Fruit fly (Drosophila melanogaster) whole organism, embryonic: Measurements from ENCODE around the gene Gr64b.

Experiments used
- CG10366 ChIP-seq: fragments of 200-800 bp; sonication (Bioruptor generic); IDR thresholded peaks from 2 replicates; pipeline ENCODE4 v1.3.6; 2022; ENCODE audit warnings: missing biosample characterization, missing genetic modification characterization
- CG10979 ChIP-seq: fragments of 200-800 bp; sonication (Bioruptor generic); optimal IDR thresholded peaks from 2 replicates; lab custom pipeline; 2018; ENCODE audit warnings: missing biosample characterization, mild to moderate bottlenecking, missing genetic modification characterization, moderate library complexity
- CG11247 ChIP-seq: fragments of 200-800 bp; sonication (Bioruptor generic); IDR thresholded peaks from 2 replicates; pipeline ENCODE4 v1.3.6; 2022; ENCODE audit warnings: missing biosample characterization, missing genetic modification characterization
- CG11398 ChIP-seq: fragments of 200-800 bp; sonication (Bioruptor generic); optimal IDR thresholded peaks from 2 replicates; lab custom pipeline; 2016; ENCODE audit warnings: missing biosample characterization, missing genetic modification characterization
- CG13296 ChIP-seq: fragments of 200-800 bp; sonication (Bioruptor generic); optimal IDR thresholded peaks from 3 replicates; lab custom pipeline; 2018; ENCODE audit warnings: missing biosample characterization, mild to moderate bottlenecking, missing genetic modification characterization
- CG13894 ChIP-seq: fragments of 200-800 bp; sonication (Bioruptor generic); optimal IDR thresholded peaks from 3 replicates; lab custom pipeline; 2018; ENCODE audit warnings: missing biosample characterization, mild to moderate bottlenecking, missing genetic modification characterization, moderate library complexity
- CG1603 ChIP-seq: fragments of 200-800 bp; sonication (Bioruptor generic); optimal IDR thresholded peaks from 2 replicates; lab custom pipeline; 2019; ENCODE audit warnings: missing biosample characterization, mild to moderate bottlenecking, missing genetic modification characterization, moderate library complexity
- CG16813 ChIP-seq: fragments of 200-800 bp; sonication (Bioruptor generic); IDR thresholded peaks from 3 replicates; pipeline ENCODE4 v1.3.6; 2022; ENCODE audit warnings: missing biosample characterization, missing genetic modification characterization; ENCODE audit not compliant: partially characterized antibody
- CG18599 ChIP-seq: fragments of 200-800 bp; sonication (Bioruptor generic); optimal IDR thresholded peaks from 3 replicates; lab custom pipeline; 2017; ENCODE audit warnings: missing biosample characterization, missing genetic modification characterization, mild to moderate bottlenecking, moderate library complexity, missing genetic modification reagents
- CG2678 ChIP-seq: fragments of 200-800 bp; sonication (Bioruptor generic); optimal IDR thresholded peaks from 3 replicates; lab custom pipeline; 2019; ENCODE audit warnings: missing biosample characterization, mild to moderate bottlenecking, missing genetic modification characterization, moderate library complexity
- CG30431 ChIP-seq: fragments of 200-800 bp; sonication (Bioruptor generic); optimal IDR thresholded peaks from 2 replicates; lab custom pipeline; 2017; ENCODE audit warnings: missing biosample characterization, missing genetic modification characterization
- CG31365 ChIP-seq: fragments of 200-800 bp; sonication (Bioruptor generic); optimal IDR thresholded peaks from 2 replicates; lab custom pipeline; 2018; ENCODE audit warnings: missing biosample characterization, mild to moderate bottlenecking, missing genetic modification characterization
- CG32532 ChIP-seq: fragments of 200-800 bp; sonication (Bioruptor generic); IDR thresholded peaks from 2 replicates; pipeline ENCODE4 v1.3.6; 2022; ENCODE audit warnings: missing biosample characterization, missing genetic modification characterization
- CG3407 ChIP-seq: fragments of 200-800 bp; sonication (Bioruptor generic); optimal IDR thresholded peaks from 2 replicates; lab custom pipeline; 2018; ENCODE audit warnings: missing biosample characterization, mild to moderate bottlenecking, missing genetic modification characterization
- CG4360 ChIP-seq: fragments of 200-800 bp; sonication (Bioruptor generic); IDR thresholded peaks from 2 replicates; pipeline ENCODE4 v1.3.6; 2022; ENCODE audit warnings: missing biosample characterization, missing genetic modification characterization
- CG5953 ChIP-seq: fragments of 200-800 bp; sonication (Bioruptor generic); IDR thresholded peaks from 2 replicates; pipeline ENCODE4 v1.3.6; 2022; ENCODE audit warnings: missing biosample characterization, missing genetic modification characterization
- CG6791 ChIP-seq: fragments of 200-800 bp; sonication (Bioruptor generic); IDR thresholded peaks from 3 replicates; pipeline ENCODE4 v1.3.6; 2022; ENCODE audit warnings: missing biosample characterization, missing genetic modification characterization; ENCODE audit not compliant: partially characterized antibody
- CG7357 ChIP-seq: fragments of 200-800 bp; sonication (Bioruptor generic); IDR thresholded peaks from 3 replicates; pipeline ENCODE4 v1.3.6; 2022; ENCODE audit warnings: missing biosample characterization, missing genetic modification characterization
- CG7928 ChIP-seq: fragments of 200-800 bp; sonication (Bioruptor generic); optimal IDR thresholded peaks from 2 replicates; lab custom pipeline; 2017; ENCODE audit warnings: missing biosample characterization, mild to moderate bottlenecking, missing genetic modification characterization
- CG8944 ChIP-seq: fragments of 200-800 bp; sonication (Bioruptor generic); optimal IDR thresholded peaks from 3 replicates; lab custom pipeline; 2016; ENCODE audit warnings: missing biosample characterization, missing genetic modification characterization
- CG9609 ChIP-seq: fragments of 200-800 bp; sonication (Bioruptor generic); optimal IDR thresholded peaks from 3 replicates; lab custom pipeline; 2016; ENCODE audit warnings: missing biosample characterization, missing genetic modification characterization
- Dek ChIP-seq: fragments of 200-800 bp; sonication (Bioruptor generic); optimal IDR thresholded peaks from 3 replicates; lab custom pipeline; 2019; ENCODE audit warnings: missing biosample characterization, mild to moderate bottlenecking, missing genetic modification characterization, moderate library complexity
- Dip2 ChIP-seq: fragments of 200-800 bp; sonication (Bioruptor generic); IDR thresholded peaks from 2 replicates; pipeline ENCODE4 v1.3.6; 2022; ENCODE audit warnings: missing biosample characterization, missing genetic modification characterization
- Dref ChIP-seq: fragments of 200-800 bp; sonication (Bioruptor generic); IDR thresholded peaks from 2 replicates; pipeline ENCODE4 v1.3.6; 2022; ENCODE audit warnings: missing biosample characterization, missing genetic modification characterization
- Ets65A ChIP-seq: fragments of 200-800 bp; sonication (Bioruptor generic); peaks from one replicate; lab custom pipeline; 2016; ENCODE audit warnings: missing biosample characterization, missing genetic modification characterization
- HmgZ ChIP-seq: fragments of 200-800 bp; sonication (Bioruptor generic); optimal IDR thresholded peaks from 2 replicates; lab custom pipeline; 2018; ENCODE audit warnings: missing biosample characterization, mild to moderate bottlenecking, missing genetic modification characterization
- Ptx1 ChIP-seq: fragments of 200-800 bp; sonication (Bioruptor generic); IDR thresholded peaks from 2 replicates; pipeline ENCODE4 v1.3.6; 2022; ENCODE audit warnings: missing biosample characterization, missing genetic modification characterization
- bsh ChIP-seq, 2 experiments: fragments of 200-800 bp; sonication (Bioruptor generic); optimal IDR thresholded peaks; 2 replicates each; lab custom pipeline; 2017 to 2018; ENCODE audit warnings: mild to moderate bottlenecking in 2 of 2, missing biosample characterization in 2 of 2, missing genetic modification characterization in 2 of 2, moderate library complexity in 1 of 2
- chinmo ChIP-seq: fragments of 200-800 bp; sonication (Bioruptor generic); IDR thresholded peaks from 4 replicates; pipeline ENCODE4 v1.3.6; 2022; ENCODE audit warnings: missing biosample characterization, missing genetic modification characterization; ENCODE audit not compliant: partially characterized antibody
- croc ChIP-seq: fragments of 200-800 bp; sonication (Bioruptor generic); conservative IDR thresholded peaks from 3 replicates; pipeline ENCODE4 v1.3.6; 2022; ENCODE audit warnings: missing biosample characterization, missing genetic modification characterization
- crol ChIP-seq: fragments of 200-800 bp; sonication (Bioruptor generic); IDR thresholded peaks from 2 replicates; pipeline ENCODE4 v1.3.6; 2022; ENCODE audit warnings: missing biosample characterization, missing genetic modification characterization
- dmrt11E ChIP-seq: fragments of 200-800 bp; sonication (Bioruptor generic); optimal IDR thresholded peaks from 3 replicates; lab custom pipeline; 2018; ENCODE audit warnings: missing biosample characterization, mild to moderate bottlenecking, missing genetic modification characterization, moderate library complexity
- fd102C ChIP-seq: fragments of 200-800 bp; sonication (Bioruptor generic); optimal IDR thresholded peaks from 2 replicates; lab custom pipeline; 2018; ENCODE audit warnings: missing biosample characterization, mild to moderate bottlenecking, missing genetic modification characterization, moderate library complexity
- fu2 ChIP-seq: fragments of 200-800 bp; sonication (Bioruptor generic); optimal IDR thresholded peaks from 2 replicates; lab custom pipeline; 2016; ENCODE audit warnings: missing biosample characterization, missing genetic modification characterization
- gfzf ChIP-seq: fragments of 200-800 bp; sonication (Bioruptor generic); optimal IDR thresholded peaks from 2 replicates; lab custom pipeline; 2016; ENCODE audit warnings: missing biosample characterization, mild to moderate bottlenecking, missing genetic modification characterization, moderate library complexity
- h ChIP-seq: fragments of >200 bp; optimal IDR thresholded peaks from 2 replicates; lab custom pipeline; 2017
- hkb ChIP-seq, 2 experiments: fragments of 200-800 bp in 1 of 2; fragments of >200 bp in 1 of 2; sonication (Bioruptor generic) in 1 of 2; IDR thresholded peaks in 1 of 2; optimal IDR thresholded peaks in 1 of 2; 2 replicates each; pipeline versions ENCODE4 v1.3.6 to Lab custom; 2017 to 2022; ENCODE audit warnings: missing biosample characterization in 1 of 2, missing genetic modification characterization in 1 of 2
- lmd ChIP-seq: fragments of 200-800 bp; sonication (Bioruptor generic); IDR thresholded peaks from 2 replicates; pipeline ENCODE4 v1.3.6; 2022; ENCODE audit warnings: missing biosample characterization, missing genetic modification characterization
- org-1 ChIP-seq: fragments of 200-800 bp; sonication (Bioruptor generic); optimal IDR thresholded peaks from 2 replicates; lab custom pipeline; 2017; ENCODE audit warnings: missing biosample characterization, missing genetic modification characterization
- pita ChIP-seq: fragments of 200-800 bp; sonication (Bioruptor generic); optimal IDR thresholded peaks from 2 replicates; lab custom pipeline; 2017; ENCODE audit warnings: missing biosample characterization, mild to moderate bottlenecking, missing genetic modification characterization
- scrt ChIP-seq: fragments of 200-800 bp; sonication (Bioruptor generic); optimal IDR thresholded peaks from 2 replicates; lab custom pipeline; 2018; ENCODE audit warnings: missing biosample characterization, mild to moderate bottlenecking, missing genetic modification characterization, moderate library complexity
- so ChIP-seq: fragments of 200-800 bp; sonication (Bioruptor generic); IDR thresholded peaks from 3 replicates; pipeline ENCODE4 v1.3.6; 2022; ENCODE audit warnings: missing biosample characterization, missing genetic modification characterization
- sob ChIP-seq: fragments of 200-800 bp; sonication (Bioruptor generic); IDR thresholded peaks from 2 replicates; pipeline ENCODE4 v1.3.6; 2022; ENCODE audit warnings: missing biosample characterization, missing genetic modification characterization
- sqz ChIP-seq: fragments of 200-800 bp; sonication (Bioruptor generic); optimal IDR thresholded peaks from 3 replicates; lab custom pipeline; 2018; ENCODE audit warnings: missing biosample characterization, mild to moderate bottlenecking, missing genetic modification characterization
- twi ChIP-seq: fragments of 200-800 bp; optimal IDR thresholded peaks from 2 replicates; lab custom pipeline; 2019; ENCODE audit warnings: missing biosample characterization, mild to moderate bottlenecking, missing genetic modification characterization, moderate library complexity
- tx ChIP-seq: fragments of 200-800 bp; sonication (Bioruptor generic); optimal IDR thresholded peaks from 2 replicates; lab custom pipeline; 2016; ENCODE audit warnings: missing biosample characterization, missing genetic modification characterization
- usp ChIP-seq: fragments of >200 bp; optimal IDR thresholded peaks from 2 replicates; lab custom pipeline; 2017; ENCODE audit warnings: missing biosample characterization, missing genetic modification characterization
- vnd ChIP-seq: fragments of 200-800 bp; sonication (Bioruptor generic); IDR thresholded peaks from 3 replicates; pipeline ENCODE4 v1.3.6; 2022; ENCODE audit warnings: missing biosample characterization, missing genetic modification characterization; ENCODE audit not compliant: partially characterized antibody
- wor ChIP-seq: fragments of 200-800 bp; sonication (Bioruptor generic); IDR thresholded peaks from 2 replicates; pipeline ENCODE4 v1.3.6; 2022; ENCODE audit warnings: missing biosample characterization, missing genetic modification characterization

The Gr64b gene

DNA sequence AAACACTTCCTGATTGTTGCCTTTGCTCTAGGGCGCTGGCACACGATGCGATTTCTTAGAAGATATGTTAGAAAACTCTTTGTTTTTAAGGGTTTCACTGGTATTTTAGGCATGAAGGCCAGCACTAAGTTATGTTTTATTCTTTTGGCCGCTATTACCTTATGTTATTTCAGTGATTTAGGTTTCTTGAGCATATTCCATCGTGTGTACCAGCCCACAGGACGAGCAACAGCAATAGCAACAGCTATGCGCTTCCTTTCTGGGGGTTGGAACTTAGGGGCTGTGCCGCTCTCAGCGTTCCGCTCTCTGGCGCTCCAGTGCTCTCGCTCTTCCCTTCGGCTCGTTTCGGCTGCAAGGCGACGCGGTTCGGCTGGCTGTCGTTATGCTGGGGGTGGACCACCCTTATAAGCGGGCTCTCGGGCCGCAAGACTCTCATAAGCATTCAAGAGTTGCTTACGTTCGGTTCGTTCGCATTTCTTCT is 44.9 kb upstream of the Gr64b start, which contains the start of gene scrt (continued):
- TF ChIP-seq chinmo (GFP tag; lab: Robert Waterston, UW), result no peak
- TF ChIP-seq CG1603 (tag; lab: Kevin White, UChicago), result peak; percentile 54
- TF ChIP-seq CG8944, result no peak
- TF ChIP-seq sob (GFP tag; lab: Robert Waterston, UW), result no peak; the same call in 1 of the 2 replicates
- no peak; the same call in 1 of the 2 replicates for TF ChIP-seq CG5953 (GFP tag; lab: Robert Waterston, UW)
- no peak for TF ChIP-seq Dip2
- TF ChIP-seq CG3407, result no peak
- peak; percentile 22 for TF ChIP-seq CG11398 (GFP tag; lab: Kevin White, UChicago)
- TF ChIP-seq CG31365 (tag; lab: Kevin White, UChicago), result no peak
- TF ChIP-seq tx (GFP tag; lab: Kevin White, UChicago), result no peak
- TF ChIP-seq croc (GFP tag; lab: Robert Waterston, UW), result peak; percentile 37; the same call in 1 of the 3 replicates
- TF ChIP-seq vnd (GFP tag; lab: Robert Waterston, UW), result peak; percentile 67; the same call in 2 of the 3 replicates
- no peak for TF ChIP-seq hkb (optimal IDR thresholded peaks at IDR 0.05; lab: Kevin White, UChicago)
- TF ChIP-seq hkb (GFP tag; IDR thresholded peaks at IDR 0.05; lab: Robert Waterston, UW), result peak; percentile 66
- TF ChIP-seq CG32532, result no peak
- TF ChIP-seq crol (GFP tag; lab: Robert Waterston, UW), result no peak; the same call in 1 of the 2 replicates
- peak in 1 of 2 experiments; percentile 63 for TF ChIP-seq bsh (GFP tag; optimal IDR thresholded peaks at IDR 0.05; lab: Kevin White, UChicago)
- TF ChIP-seq h (lab: Kevin White, UChicago), result no peak
- TF ChIP-seq CG4360, result no peak
- peak; percentile 9; the same call in 1 of the 2 replicates for TF ChIP-seq CG10366 (GFP tag; lab: Robert Waterston, UW)
- TF ChIP-seq wor (GFP tag; lab: Robert Waterston, UW), result 0 out of 2 replicates have a peak, but pooled peaks have one; percentile 17
- 0 out of 3 replicates have a peak, but pooled peaks have one; percentile 49 for TF ChIP-seq CG6791 (GFP tag; lab: Robert Waterston, UW)
- peak; percentile 51 for TF ChIP-seq HmgZ (tag; lab: Kevin White, UChicago)
- TF ChIP-seq Dek (tag; lab: Kevin White, UChicago), result no peak
- TF ChIP-seq CG11247 (GFP tag; lab: Robert Waterston, UW), result no peak
- TF ChIP-seq CG2678 (tag; lab: Kevin White, UChicago), result no peak
- TF ChIP-seq CG13296, result peak; percentile 9
- TF ChIP-seq CG30431 (GFP tag; lab: Kevin White, UChicago), result peak; percentile 5
- peak; percentile 57 for TF ChIP-seq CG18599 (GFP tag; lab: Kevin White, UChicago)
- TF ChIP-seq so, result peak; percentile 25; the same call in 1 of the 3 replicates
- TF ChIP-seq usp (GFP tag; lab: Kevin White, UChicago), result no peak
- TF ChIP-seq lmd, result peak; percentile 37; the same call in 1 of the 2 replicates
- no peak for TF ChIP-seq fu2 (GFP tag; lab: Kevin White, UChicago)
- no peak for TF ChIP-seq CG7928

DNA sequence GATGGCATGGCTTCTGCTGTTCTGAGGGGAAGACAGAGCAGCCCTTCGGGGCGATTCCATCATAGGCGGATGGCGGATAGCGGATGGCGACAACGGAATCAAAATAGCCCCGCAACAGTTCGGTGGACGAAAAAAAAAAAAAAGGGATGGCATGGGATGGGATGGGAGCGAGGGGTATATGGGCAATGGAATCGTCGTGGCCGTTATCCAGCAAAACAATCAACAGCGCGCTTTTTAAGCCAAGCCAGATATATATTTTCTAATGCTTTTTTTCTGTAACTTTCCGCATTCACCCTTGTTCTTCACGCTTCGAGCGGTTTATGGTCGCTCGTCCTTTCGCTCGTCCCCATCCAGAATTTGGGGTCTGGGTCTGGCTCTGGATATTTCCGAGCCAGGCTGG is 32.9 kb upstream of the Gr64b start:
- TF ChIP-seq CG13894 (tag; lab: Kevin White, UChicago), result peak; percentile 88
- TF ChIP-seq gfzf (GFP tag; lab: Kevin White, UChicago), result no peak
- TF ChIP-seq CG9609 (GFP tag; lab: Kevin White, UChicago), result no peak
- TF ChIP-seq Dref (GFP tag; lab: Robert Waterston, UW), result 0 out of 2 replicates have a peak, but pooled peaks have one; percentile 31
- no peak for TF ChIP-seq Ets65A (GFP tag; lab: Kevin White, UChicago)
- TF ChIP-seq Ptx1 (GFP tag; lab: Robert Waterston, UW), result no peak
- peak; percentile 83 for TF ChIP-seq scrt
- TF ChIP-seq twi (tag; lab: Kevin White, UChicago), result no peak
- no peak for TF ChIP-seq fd102C
- TF ChIP-seq pita (GFP tag; lab: Kevin White, UChicago), result no peak
- no peak for TF ChIP-seq CG7357 (GFP tag; lab: Robert Waterston, UW)
- no peak for TF ChIP-seq CG16813 (GFP tag; lab: Robert Waterston, UW)
- no peak for TF ChIP-seq org-1 (GFP tag; lab: Kevin White, UChicago)
- 0 out of 2 replicates have a peak, but pooled peaks have one; percentile 11 for TF ChIP-seq CG32532
- peak; percentile 52 for TF ChIP-seq crol (GFP tag; lab: Robert Waterston, UW)
- no peak for TF ChIP-seq CG10979 (tag; lab: Kevin White, UChicago)
- TF ChIP-seq dmrt11E (tag; lab: Kevin White, UChicago), result no peak
- peak; percentile 59 for TF ChIP-seq sqz (GFP tag; lab: Kevin White, UChicago)
- TF ChIP-seq, all 482 proteins: peak for 6
